Worm (Caenorhabditis elegans) whole organism, L3 larva: ENCODE data around the gene cest-5.2.

ENCODE experiments used
- jun-1 ChIP-seq: fragments of 150-350 bp; optimal IDR thresholded peaks from 2 replicates; lab custom pipeline; 2014; ENCODE audit warnings: missing biosample characterization, missing genetic modification reagents, missing genetic modification characterization
- nhr-28 ChIP-seq: fragments of 150-350 bp; optimal IDR thresholded peaks from 2 replicates; lab custom pipeline; 2014; ENCODE audit warnings: missing biosample characterization, missing genetic modification characterization
- nhr-76 ChIP-seq: fragments of 150-350 bp; sonication (generic microtip); optimal IDR thresholded peaks from 5 replicates; lab custom pipeline; 2014; ENCODE audit warnings: missing biosample characterization, missing genetic modification characterization
- ztf-11 ChIP-seq: fragments of 150-350 bp; optimal IDR thresholded peaks from 2 replicates; lab custom pipeline; 2014; ENCODE audit warnings: missing biosample characterization, missing genetic modification characterization

- no peak for TF ChIP-seq ztf-11 (tag; lab: Kevin White, UChicago)
- TF ChIP-seq nhr-76 (tag; lab: Kevin White, UChicago): no peak
- no peak for TF ChIP-seq jun-1 (tag; lab: Kevin White, UChicago)
- TF ChIP-seq nhr-28: no peak
Measured at ce11 chrIV:6577914-6578313, 49.8 kb downstream of the cest-5.2 start, which contains the start of gene C43G2.3.
